Fruit fly (Drosophila melanogaster): ENCODE data around the gene CG7443.

Gene CG7443

DNA sequence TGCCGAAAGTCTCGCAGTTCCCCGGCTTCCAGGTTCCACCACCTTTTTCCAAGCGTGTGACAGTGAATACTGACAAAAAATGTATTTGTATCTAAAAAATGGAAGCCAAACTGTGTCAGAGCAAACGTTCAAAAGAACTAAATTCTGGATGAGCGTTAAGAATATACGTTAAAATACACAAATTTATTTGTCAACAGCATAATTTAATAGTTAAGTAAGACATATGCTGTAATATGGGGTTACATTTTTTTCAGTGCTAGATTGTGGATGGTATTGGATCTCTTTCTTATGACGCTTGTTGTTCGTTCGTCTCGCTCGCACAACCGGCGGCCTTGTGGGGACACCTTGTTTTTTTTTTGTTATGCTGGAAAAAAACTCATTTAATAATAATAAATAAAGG, 31.5 kb downstream of the CG7443 start:
- TF ChIP-seq CG13204 (GFP tag; optimal IDR thresholded peaks at IDR 0.05), result peak; percentile 30
- TF ChIP-seq CG32121 (GFP tag; IDR thresholded peaks at IDR 0.05), result peak; percentile 82
- peak; percentile 82 for TF ChIP-seq CG34367 (tag; optimal IDR thresholded peaks at IDR 0.05)
- TF ChIP-seq CG10348 (GFP tag; IDR thresholded peaks at IDR 0.05), result peak; percentile 17; the same call in 1 of the 2 replicates
- peak; percentile 95 for TF ChIP-seq Pif1A (GFP tag; optimal IDR thresholded peaks at IDR 0.05)
- peak; percentile 43 for TF ChIP-seq Snoo (tag; optimal IDR thresholded peaks at IDR 0.05)
- TF ChIP-seq gl (tag; optimal IDR thresholded peaks at IDR 0.05), result peak; percentile 70
- TF ChIP-seq CG4496 (GFP tag; IDR thresholded peaks at IDR 0.05), result peak; percentile 93
- peak; percentile 91 for TF ChIP-seq Pif1B (GFP tag; optimal IDR thresholded peaks at IDR 0.05)
- TF ChIP-seq Ets98B (GFP tag; IDR thresholded peaks at IDR 0.05), result peak; percentile 87
- peak; percentile 20 for TF ChIP-seq EcR (GFP tag; optimal IDR thresholded peaks at IDR 0.05)
- TF ChIP-seq fd96Ca (GFP tag; IDR thresholded peaks at IDR 0.05), result peak; percentile 81
- peak; percentile 88 for TF ChIP-seq CG8159 (tag; optimal IDR thresholded peaks at IDR 0.05)
- TF ChIP-seq CG12605 (GFP tag; IDR thresholded peaks at IDR 0.05), result peak; percentile 55
- peak; percentile 67 for TF ChIP-seq rn (GFP tag; IDR thresholded peaks at IDR 0.05)
- peak; percentile 89 for TF ChIP-seq CG9948 (tag; optimal IDR thresholded peaks at IDR 0.05)
- peak; percentile 91 for TF ChIP-seq CG17806 (tag; optimal IDR thresholded peaks at IDR 0.05)
- peak; percentile 85 for TF ChIP-seq CG15710 (tag; optimal IDR thresholded peaks at IDR 0.05)
- TF ChIP-seq CG8301 (tag; optimal IDR thresholded peaks at IDR 0.05), result peak; percentile 87
- peak; percentile 70 for TF ChIP-seq D1 (tag; optimal IDR thresholded peaks at IDR 0.05)
- TF ChIP-seq CG14655 (GFP tag; optimal IDR thresholded peaks at IDR 0.05), result no peak

DNA sequence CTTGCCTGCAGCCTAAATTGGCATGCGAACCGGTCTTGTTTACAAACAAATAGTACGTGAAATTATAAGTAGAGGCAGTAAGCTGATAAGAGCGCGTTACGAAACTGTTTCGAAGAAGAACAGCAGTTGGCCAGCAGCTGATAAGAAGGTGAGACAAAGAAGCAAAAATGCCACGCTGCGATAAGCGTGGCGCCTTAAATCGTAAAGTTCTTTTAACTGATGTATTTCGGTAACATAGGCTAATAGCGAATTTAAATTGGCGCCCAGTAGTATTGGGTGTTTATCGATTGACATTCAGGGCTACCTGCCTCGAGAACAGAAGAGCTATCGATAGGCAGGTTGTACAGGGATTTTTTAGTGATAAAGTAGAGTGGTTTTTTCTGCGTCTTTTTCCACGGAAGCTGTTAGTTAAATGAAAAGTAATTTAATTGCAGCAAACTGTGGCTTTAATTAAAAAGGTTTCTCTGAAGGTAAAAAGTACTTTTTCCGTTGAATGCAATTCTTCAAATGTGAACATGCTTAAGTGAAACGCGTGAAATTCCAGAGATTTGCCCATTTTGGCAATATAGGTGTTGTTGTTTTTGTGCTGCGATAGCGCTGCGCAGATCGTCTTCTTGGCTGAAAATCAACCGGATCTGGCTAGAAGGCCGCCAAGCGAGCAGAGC, 32.6 kb downstream of the CG7443 start, which contains the start of gene stck:
stck (plus strand) TSS at position 353 of the 665 bp plus-strand sequence.
- TF ChIP-seq CG4496 (GFP tag; IDR thresholded peaks at IDR 0.05), result no peak
- peak; percentile 12 for TF ChIP-seq CG8159 (tag; optimal IDR thresholded peaks at IDR 0.05)

DNA sequence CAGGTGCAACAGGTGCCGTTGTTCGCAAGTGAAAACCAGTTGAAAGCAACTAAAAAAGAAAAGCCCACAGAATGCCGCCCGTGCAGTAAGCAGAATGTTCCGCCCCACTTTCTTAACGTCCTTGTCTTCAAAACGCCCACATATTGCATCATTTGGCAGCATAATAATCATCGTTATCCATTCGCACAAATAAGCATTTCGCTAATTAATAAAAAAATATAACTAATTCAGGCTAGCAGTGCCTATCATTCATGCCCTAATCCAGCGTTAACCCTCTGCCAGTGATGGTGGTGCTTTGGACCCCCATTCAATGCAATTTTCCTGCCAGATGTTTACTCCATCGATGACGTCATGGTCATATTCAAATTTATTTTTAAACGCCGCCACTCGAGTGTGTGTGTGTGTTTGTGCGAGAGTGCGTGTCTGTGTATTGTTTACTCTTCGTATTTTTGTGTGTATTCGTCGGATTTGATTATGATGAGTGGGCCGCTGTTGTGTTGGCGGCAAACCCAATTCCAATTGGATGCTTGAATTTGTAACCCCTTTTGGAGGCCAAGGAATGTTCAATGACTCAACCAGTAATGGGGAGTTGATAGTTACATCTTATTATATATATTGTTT, 33.4 kb downstream of the CG7443 start:
- TF ChIP-seq CG13204 (GFP tag; optimal IDR thresholded peaks at IDR 0.05) (no peak), CG12605 (GFP tag; IDR thresholded peaks at IDR 0.05) (no peak), CG15710 (tag; optimal IDR thresholded peaks at IDR 0.05) (no peak), CG17806 (tag; optimal IDR thresholded peaks at IDR 0.05) (no peak), gl (tag; optimal IDR thresholded peaks at IDR 0.05) (no peak), Ets98B (GFP tag; IDR thresholded peaks at IDR 0.05) (no peak), EcR (GFP tag; optimal IDR thresholded peaks at IDR 0.05) (no peak), CG14655 (GFP tag; optimal IDR thresholded peaks at IDR 0.05) (no peak), Snoo (tag; optimal IDR thresholded peaks at IDR 0.05) (no peak), CG10348 (GFP tag; IDR thresholded peaks at IDR 0.05) (no peak)

DNA sequence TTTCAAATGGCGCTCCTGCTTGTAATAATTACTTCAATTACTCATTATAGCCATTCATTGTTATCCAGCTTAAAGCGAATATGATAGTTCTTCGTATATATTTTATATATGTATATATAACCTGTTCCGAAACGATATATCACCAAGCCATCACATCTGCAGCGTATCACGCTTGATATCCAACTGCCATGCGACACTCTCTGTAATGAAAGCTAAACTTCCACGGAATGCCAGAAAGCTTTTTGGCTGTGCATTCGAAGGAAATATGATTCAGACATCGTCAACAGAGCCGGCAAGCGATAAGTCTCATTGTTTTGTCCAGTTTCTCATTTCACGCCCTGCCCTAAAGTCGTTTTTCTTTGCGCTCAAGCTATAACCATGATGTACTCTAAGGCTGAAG, 33.9 kb downstream of the CG7443 start:
- TF ChIP-seq D1 (tag; optimal IDR thresholded peaks at IDR 0.05) (no peak), EcR (GFP tag; optimal IDR thresholded peaks at IDR 0.05) (peak; percentile 5)

DNA sequence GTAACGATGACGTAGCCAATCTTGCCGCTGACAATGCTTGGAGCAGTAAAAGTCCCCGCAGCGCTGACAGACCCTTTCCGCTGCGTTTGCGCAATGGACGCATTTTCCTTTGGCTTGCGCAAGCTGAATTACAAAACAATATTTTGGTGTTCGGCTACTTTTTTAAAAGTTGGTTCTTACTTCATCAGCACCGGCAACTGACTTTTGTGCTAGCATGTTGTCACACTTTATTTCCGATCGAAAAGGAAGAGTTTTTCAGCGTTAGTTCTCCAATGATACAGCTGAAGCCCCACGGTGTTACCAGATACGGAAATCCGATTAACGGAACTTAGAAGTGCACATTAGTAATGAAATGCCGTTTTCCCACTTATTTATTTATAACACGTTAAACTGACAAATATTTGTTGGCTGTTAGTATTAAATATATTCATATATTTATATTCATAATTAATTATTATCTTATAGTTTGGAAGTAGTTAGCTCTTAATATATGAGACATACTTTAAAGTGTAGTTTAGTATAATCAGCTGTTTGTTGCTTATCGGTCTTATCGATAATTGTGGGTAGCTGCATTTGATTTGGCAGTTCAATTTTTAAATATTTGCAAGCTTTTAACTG, 38.3 kb downstream of the CG7443 start, which contains the start of the genes Veneno and CG7963:
Veneno (minus strand) TSS at position 296 of the 618 bp plus-strand sequence.
CG7963 (plus strand) TSS at position 568 of the 618 bp plus-strand sequence.
- TF ChIP-seq fd96Ca (GFP tag; IDR thresholded peaks at IDR 0.05), result no peak
- peak; percentile 24 for TF ChIP-seq CG15710 (tag; optimal IDR thresholded peaks at IDR 0.05)
- no peak for TF ChIP-seq CG14655 (GFP tag; optimal IDR thresholded peaks at IDR 0.05)
- peak; percentile 31 for TF ChIP-seq CG8159 (tag; optimal IDR thresholded peaks at IDR 0.05)

DNA sequence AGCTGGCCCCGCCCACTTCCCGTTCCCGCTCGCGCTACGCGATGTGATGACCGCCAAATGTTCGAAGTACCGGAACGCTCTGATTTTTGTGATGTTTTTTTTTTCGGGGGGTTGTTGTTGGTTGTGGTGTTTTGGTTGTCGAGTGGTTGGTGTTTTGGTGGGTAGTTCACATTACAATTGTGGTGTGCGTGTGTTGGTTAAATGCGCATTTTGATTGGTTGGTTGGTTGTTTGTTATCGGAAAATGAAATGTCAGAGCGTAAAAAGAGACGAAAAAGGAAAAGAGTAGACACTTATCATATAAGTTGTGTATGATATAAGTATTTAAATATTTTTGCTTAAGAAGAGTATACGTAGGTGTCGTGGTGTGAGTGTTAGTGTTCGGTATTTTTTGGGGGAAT, 44.4 kb downstream of the CG7443 start:
- TF ChIP-seq CG14655 (GFP tag; optimal IDR thresholded peaks at IDR 0.05), result no peak
- TF ChIP-seq CG8301 (tag; optimal IDR thresholded peaks at IDR 0.05), result no peak
- no peak for TF ChIP-seq CG8159 (tag; optimal IDR thresholded peaks at IDR 0.05)
- no peak for TF ChIP-seq CG15710 (tag; optimal IDR thresholded peaks at IDR 0.05)
- no peak for TF ChIP-seq CG13204 (GFP tag; optimal IDR thresholded peaks at IDR 0.05)
- TF ChIP-seq EcR (GFP tag; optimal IDR thresholded peaks at IDR 0.05), result no peak
- no peak for TF ChIP-seq Pif1A (GFP tag; optimal IDR thresholded peaks at IDR 0.05)
- TF ChIP-seq CG17806 (tag; optimal IDR thresholded peaks at IDR 0.05), result no peak
- no peak for TF ChIP-seq Snoo (tag; optimal IDR thresholded peaks at IDR 0.05)
- TF ChIP-seq gl (tag; optimal IDR thresholded peaks at IDR 0.05), result no peak
- TF ChIP-seq CG12605 (GFP tag; IDR thresholded peaks at IDR 0.05), result no peak
- TF ChIP-seq CG32121 (GFP tag; IDR thresholded peaks at IDR 0.05), result no peak
- no peak for TF ChIP-seq Pif1B (GFP tag; optimal IDR thresholded peaks at IDR 0.05)
- no peak for TF ChIP-seq rn (GFP tag; IDR thresholded peaks at IDR 0.05)
- TF ChIP-seq CG4496 (GFP tag; IDR thresholded peaks at IDR 0.05), result no peak
- no peak for TF ChIP-seq Ets98B (GFP tag; IDR thresholded peaks at IDR 0.05)

Data from whole organism, pupa.